Worm (Caenorhabditis elegans) whole organism, L1 larva: ENCODE data around the gene mop-25.1.

ENCODE experiments used
- C04F5.9 ChIP-seq: sonication (generic microtip); optimal IDR thresholded peaks from 2 replicates; lab custom pipeline; 2016; ENCODE audit warnings: missing genetic modification characterization, missing compliant biosample characterization
- C16A3.4 ChIP-seq: fragments of 150-350 bp; optimal IDR thresholded peaks from 2 replicates; lab custom pipeline; 2014; ENCODE audit warnings: missing biosample characterization, missing genetic modification characterization
- ama-1 ChIP-seq: fragments of 150-350 bp; optimal IDR thresholded peaks from 2 replicates; lab custom pipeline; 2014
- blmp-1 ChIP-seq: fragments of 150-350 bp; optimal IDR thresholded peaks from 2 replicates; lab custom pipeline; 2014; ENCODE audit warnings: missing biosample characterization, missing genetic modification characterization
- ceh-8 ChIP-seq: fragments of 200-800 bp; sonication (Bioruptor generic); optimal IDR thresholded peaks from 2 replicates; lab custom pipeline; 2018; ENCODE audit warnings: mild to moderate bottlenecking, missing genetic modification characterization, moderate library complexity, missing compliant biosample characterization
- ceh-82 ChIP-seq, 3 experiments: fragments of 150-350 bp in 1 of 3; sonication (generic microtip) in 2 of 3; optimal IDR thresholded peaks; 2 replicates each; lab custom pipeline; 2014 to 2017; ENCODE audit warnings: missing biosample characterization in 3 of 3, missing genetic modification characterization in 3 of 3
- dpl-1 ChIP-seq, 3 experiments: fragments of 150-350 bp in 2 of 3; sonication (generic microtip) in 1 of 3; optimal IDR thresholded peaks; 2 replicates each; lab custom pipeline; 2014 to 2017; ENCODE audit warnings: missing biosample characterization in 3 of 3, missing genetic modification characterization in 3 of 3, missing genetic modification reagents in 3 of 3
- dsc-1 ChIP-seq: sonication (generic microtip); optimal IDR thresholded peaks from 2 replicates; lab custom pipeline; 2016; ENCODE audit warnings: mild to moderate bottlenecking, missing genetic modification characterization, missing compliant biosample characterization
- efl-1 ChIP-seq, 4 experiments: fragments of 150-350 bp; optimal IDR thresholded peaks in 3 of 4; peaks in 1 of 4; 1 replicate in 1 of 4; 2 replicates in 3 of 4; lab custom pipeline; 2014; ENCODE audit warnings: missing biosample characterization in 2 of 4, missing genetic modification characterization in 2 of 4, missing genetic modification reagents in 2 of 4
- elt-2 ChIP-seq: sonication (generic microtip); optimal IDR thresholded peaks from 2 replicates; lab custom pipeline; 2016; ENCODE audit warnings: missing genetic modification characterization, mild to moderate bottlenecking, inconsistent platforms, missing compliant biosample characterization, missing genetic modification reagents
- fkh-8 ChIP-seq: sonication (generic microtip); optimal IDR thresholded peaks from 2 replicates; lab custom pipeline; 2016; ENCODE audit warnings: mild to moderate bottlenecking, missing genetic modification characterization, missing compliant biosample characterization
- hpl-2 ChIP-seq: fragments of 150-350 bp; optimal IDR thresholded peaks from 2 replicates; lab custom pipeline; 2014; ENCODE audit warnings: missing biosample characterization, missing genetic modification reagents, missing genetic modification characterization
- irx-1 ChIP-seq: sonication (generic microtip); optimal IDR thresholded peaks from 2 replicates; lab custom pipeline; 2016; ENCODE audit warnings: missing genetic modification characterization, missing compliant biosample characterization
- jun-1 ChIP-seq: fragments of 150-350 bp; optimal IDR thresholded peaks from 2 replicates; lab custom pipeline; 2014; ENCODE audit warnings: missing biosample characterization, missing genetic modification reagents, missing genetic modification characterization
- lin-13 ChIP-seq: fragments of 150-350 bp; optimal IDR thresholded peaks from 2 replicates; lab custom pipeline; 2014; ENCODE audit warnings: missing biosample characterization, missing genetic modification reagents, missing genetic modification characterization
- lin-14 ChIP-seq: fragments of 200-800 bp; sonication (Bioruptor generic); optimal IDR thresholded peaks from 2 replicates; lab custom pipeline; 2018; ENCODE audit warnings: mild to moderate bottlenecking, missing genetic modification characterization, moderate library complexity, missing compliant biosample characterization
- lin-35 ChIP-seq, 2 experiments: fragments of 150-350 bp; optimal IDR thresholded peaks; 2 replicates each; lab custom pipeline; 2014; ENCODE audit warnings: missing biosample characterization in 2 of 2, missing genetic modification characterization in 2 of 2, missing genetic modification reagents in 2 of 2
- lin-39 ChIP-seq: fragments of 150-350 bp; optimal IDR thresholded peaks from 2 replicates; lab custom pipeline; 2014; ENCODE audit warnings: missing biosample characterization, missing genetic modification reagents, missing genetic modification characterization
- lir-3 ChIP-seq: sonication (generic microtip); optimal IDR thresholded peaks from 2 replicates; lab custom pipeline; 2016; ENCODE audit warnings: mild to moderate bottlenecking, missing genetic modification characterization, moderate library complexity, missing compliant biosample characterization; ENCODE audit not compliant: poor library complexity
- lsy-2 ChIP-seq, 2 experiments: fragments of 150-350 bp; optimal IDR thresholded peaks; 2 replicates each; lab custom pipeline; 2014; ENCODE audit warnings: missing biosample characterization in 2 of 2, missing genetic modification characterization in 2 of 2
- mab-9 ChIP-seq: fragments of 200-800 bp; sonication (Bioruptor generic); IDR thresholded peaks from 2 replicates; pipeline ENCODE4 v1.3.6; 2022; ENCODE audit warnings: missing genetic modification reagents, missing genetic modification characterization, missing compliant biosample characterization
- mdl-1 ChIP-seq, 2 experiments: fragments of 150-350 bp; optimal IDR thresholded peaks; 2 replicates each; lab custom pipeline; 2014 to 2017; ENCODE audit warnings: missing biosample characterization in 2 of 2, missing genetic modification characterization in 2 of 2, inconsistent platforms in 1 of 2
- mef-2 ChIP-seq: fragments of 150-350 bp; optimal IDR thresholded peaks from 2 replicates; lab custom pipeline; 2014; ENCODE audit warnings: missing biosample characterization, missing genetic modification characterization
- mep-1 ChIP-seq: fragments of 150-350 bp; optimal IDR thresholded peaks from 2 replicates; lab custom pipeline; 2014; ENCODE audit warnings: missing biosample characterization, missing genetic modification characterization
- nhr-11 ChIP-seq: fragments of 150-350 bp; optimal IDR thresholded peaks from 2 replicates; lab custom pipeline; 2014; ENCODE audit warnings: missing biosample characterization, missing genetic modification characterization
- nhr-19 ChIP-seq: fragments of 200-800 bp; sonication (Bioruptor generic); conservative IDR thresholded peaks from 2 replicates; pipeline ENCODE4 v1.3.6; 2022; ENCODE audit warnings: missing genetic modification characterization, missing compliant biosample characterization
- nhr-20 ChIP-seq: sonication (generic microtip); optimal IDR thresholded peaks from 2 replicates; lab custom pipeline; 2016; ENCODE audit warnings: mild to moderate bottlenecking, missing genetic modification characterization, missing compliant biosample characterization
- nhr-28 ChIP-seq: fragments of 150-350 bp; optimal IDR thresholded peaks from 2 replicates; lab custom pipeline; 2014; ENCODE audit warnings: missing biosample characterization, missing genetic modification characterization
- nhr-47 ChIP-seq: sonication (generic microtip); optimal IDR thresholded peaks from 2 replicates; lab custom pipeline; 2016; ENCODE audit warnings: mild to moderate bottlenecking, missing genetic modification characterization, moderate library complexity, missing compliant biosample characterization
- nhr-71 ChIP-seq: sonication (generic microtip); optimal IDR thresholded peaks from 2 replicates; lab custom pipeline; 2016; ENCODE audit warnings: mild to moderate bottlenecking, missing genetic modification characterization, moderate library complexity, missing compliant biosample characterization
- nhr-76 ChIP-seq: sonication (generic microtip); optimal IDR thresholded peaks from 2 replicates; lab custom pipeline; 2017; ENCODE audit warnings: missing biosample characterization, missing genetic modification characterization
- pag-3 ChIP-seq: sonication (generic microtip); optimal IDR thresholded peaks from 2 replicates; lab custom pipeline; 2017; ENCODE audit warnings: missing genetic modification characterization, mild to moderate bottlenecking, missing compliant biosample characterization, antibody characterized with exemption, borderline replicate concordance; ENCODE audit not compliant: insufficient read depth
- rnt-1 ChIP-seq: sonication (generic microtip); optimal IDR thresholded peaks from 2 replicates; lab custom pipeline; 2016; ENCODE audit warnings: mild to moderate bottlenecking, missing genetic modification characterization, moderate library complexity, missing compliant biosample characterization
- skn-1 ChIP-seq: fragments of 150-350 bp; optimal IDR thresholded peaks from 2 replicates; lab custom pipeline; 2014; ENCODE audit warnings: missing biosample characterization, missing genetic modification characterization
- snu-23 ChIP-seq: sonication (generic microtip); optimal IDR thresholded peaks from 2 replicates; lab custom pipeline; 2016; ENCODE audit warnings: missing genetic modification characterization, missing compliant biosample characterization
- sptf-1 ChIP-seq: fragments of 150-350 bp; optimal IDR thresholded peaks from 2 replicates; lab custom pipeline; 2014; ENCODE audit warnings: missing biosample characterization, missing genetic modification characterization
- swsn-7 ChIP-seq: sonication (generic microtip); optimal IDR thresholded peaks from 2 replicates; lab custom pipeline; 2016; ENCODE audit warnings: missing genetic modification characterization, missing compliant biosample characterization
- tbx-2 ChIP-seq: sonication (generic microtip); optimal IDR thresholded peaks from 2 replicates; lab custom pipeline; 2016; ENCODE audit warnings: missing genetic modification characterization, missing compliant biosample characterization
- unc-30 ChIP-seq: sonication (generic microtip); optimal IDR thresholded peaks from 2 replicates; lab custom pipeline; 2017; ENCODE audit warnings: missing biosample characterization, missing genetic modification characterization
- vab-15 ChIP-seq: sonication (generic microtip); optimal IDR thresholded peaks from 2 replicates; lab custom pipeline; 2017; ENCODE audit warnings: missing genotype, mild to moderate bottlenecking, missing genetic modification characterization, missing compliant biosample characterization
- xbp-1 ChIP-seq: sonication (generic microtip); optimal IDR thresholded peaks from 2 replicates; lab custom pipeline; 2016; ENCODE audit warnings: missing genetic modification characterization, missing compliant biosample characterization
- ztf-11 ChIP-seq, 2 experiments: sonication (generic microtip); optimal IDR thresholded peaks; 2 replicates each; lab custom pipeline; 2016 to 2017; ENCODE audit warnings: missing genetic modification characterization in 2 of 2, missing biosample characterization in 1 of 2, missing compliant biosample characterization in 1 of 2
- ztf-4 ChIP-seq: fragments of 150-350 bp; optimal IDR thresholded peaks from 2 replicates; lab custom pipeline; 2014; ENCODE audit warnings: missing biosample characterization, missing genetic modification characterization

mop-25.1 gene

DNA sequence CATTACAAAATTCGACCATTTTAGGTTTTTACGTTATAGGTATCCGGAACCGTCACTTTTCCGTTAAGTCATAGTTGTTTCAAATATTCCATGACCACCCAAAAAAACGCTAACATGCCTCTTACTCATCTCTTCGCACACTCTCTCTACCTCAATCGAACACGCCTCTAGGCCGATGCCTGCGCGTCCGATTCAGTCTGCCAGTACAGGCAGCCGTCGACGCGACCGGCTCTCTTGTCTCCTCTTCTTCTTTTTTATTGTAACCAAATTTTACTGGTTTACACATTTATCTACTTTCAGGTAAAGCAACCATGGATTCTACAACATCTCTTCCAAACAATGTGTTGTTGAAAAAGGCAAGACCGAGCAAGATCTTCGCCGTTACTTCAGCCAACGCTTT is at the start of gene mop-25.1:
mop-25.1 (plus strand) TSS at position 301 of the 400 bp plus-strand sequence.
- TF ChIP-seq nhr-47 (tag; lab: Kevin White, UChicago) (no peak), C04F5.9 (tag; lab: Kevin White, UChicago) (no peak), dsc-1 (tag; lab: Kevin White, UChicago) (no peak), lsy-2 (tag; optimal IDR thresholded peaks at IDR 0.05; lab: Kevin White, UChicago) (no peak), nhr-76 (tag; lab: Kevin White, UChicago) (no peak), snu-23 (GFP tag; lab: Kevin White, UChicago) (no peak), mef-2 (tag; lab: Kevin White, UChicago) (no peak)

DNA sequence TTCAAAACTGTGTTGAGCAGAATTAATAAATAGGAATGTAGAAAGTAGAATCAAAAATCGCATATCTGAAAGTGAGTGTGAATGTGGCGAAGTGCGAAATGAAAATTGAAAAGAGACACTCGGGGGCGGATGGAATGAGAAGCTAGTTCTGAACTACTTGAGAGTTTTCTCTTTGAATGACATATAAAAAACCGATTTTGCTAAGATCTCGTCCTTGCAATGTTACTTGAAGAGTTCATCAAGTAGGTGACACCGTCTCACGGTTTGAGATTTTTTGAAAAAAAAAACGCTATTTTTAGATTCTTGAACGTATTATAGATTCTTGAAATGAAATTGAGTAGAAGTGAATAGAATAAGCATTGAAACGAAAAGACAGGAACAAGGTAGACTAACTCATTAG is 45.7 kb upstream of the mop-25.1 start, which contains the start of gene C16B8.2:
C16B8.2 (minus strand) TSS at position 101 of the 400 bp plus-strand sequence.
- TF ChIP-seq pag-3 (tag; lab: Kevin White, UChicago) (no peak), nhr-11 (tag; lab: Kevin White, UChicago) (no peak), vab-15 (tag; lab: Kevin White, UChicago) (no peak), ceh-82 (tag; optimal IDR thresholded peaks at IDR 0.05; lab: Kevin White, UChicago) (no peak), lir-3 (tag; lab: Kevin White, UChicago) (no peak), rnt-1 (no peak), xbp-1 (tag; lab: Kevin White, UChicago) (no peak), lin-13 (GFP tag; lab: Kevin White, UChicago) (no peak), tbx-2 (tag; lab: Kevin White, UChicago) (no peak), hpl-2 (GFP tag; lab: Kevin White, UChicago) (no peak), unc-30 (tag; lab: Kevin White, UChicago) (no peak), mab-9 (GFP tag; lab: Robert Waterston, UW) (no peak), dsc-1 (tag; lab: Kevin White, UChicago) (no peak), mef-2 (tag; lab: Kevin White, UChicago) (no peak), sptf-1 (no peak), lin-39 (tag; lab: Kevin White, UChicago) (no peak), swsn-7 (no peak), jun-1 (tag; lab: Kevin White, UChicago) (no peak), fkh-8 (tag; lab: Kevin White, UChicago) (no peak), ama-1 (lab: Kevin White, UChicago) (no peak)
- TF ChIP-seq, all 84 proteins: peak for 0

DNA sequence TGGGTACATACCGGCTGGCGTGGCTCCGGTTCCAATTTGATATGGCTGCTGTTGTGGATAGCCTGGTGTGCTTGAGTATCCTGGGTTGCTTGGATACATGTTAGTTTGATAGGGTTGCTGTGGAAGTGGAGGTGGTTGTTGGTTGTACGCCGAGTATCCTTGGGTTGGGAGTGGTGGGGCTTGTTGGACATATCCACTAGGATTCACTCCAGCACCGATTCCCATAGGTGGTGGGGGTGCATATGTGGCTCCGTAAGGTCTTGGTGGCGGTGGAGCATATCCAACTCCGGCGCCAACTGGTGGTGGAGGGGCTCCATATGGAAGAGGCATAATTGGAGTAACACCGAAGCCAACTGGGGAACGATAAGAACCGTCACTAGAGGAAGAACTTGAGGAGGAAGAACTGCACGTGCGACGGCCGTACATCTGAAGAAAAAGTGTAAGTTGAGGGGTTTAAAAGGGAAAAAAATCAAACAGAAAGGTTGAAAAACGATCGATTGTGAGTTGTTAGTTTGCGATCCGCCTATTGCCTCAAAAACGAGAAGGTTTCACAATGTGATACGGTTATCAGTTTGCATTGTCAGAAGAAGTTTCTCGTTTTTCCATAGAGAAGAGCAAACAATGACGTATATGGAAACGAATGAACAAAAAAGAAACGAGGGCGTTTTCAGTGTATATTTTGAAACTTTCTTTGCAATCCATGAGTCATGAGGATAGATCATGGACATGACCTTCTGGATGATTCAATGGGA is 43.6 kb upstream of the mop-25.1 start, which contains the start of gene C16B8.3:
C16B8.3 (minus strand) TSS at position 426 of the 752 bp plus-strand sequence.
- TF ChIP-seq nhr-20 (tag; lab: Kevin White, UChicago): peak; percentile 10
- TF ChIP-seq snu-23 (GFP tag; lab: Kevin White, UChicago): no peak
- TF ChIP-seq elt-2 (tag; lab: Kevin White, UChicago): peak; percentile 73
- no peak for TF ChIP-seq ceh-8 (GFP tag; lab: Kevin White, UChicago)
- peak in 1 of 2 experiments; percentile 3 for TF ChIP-seq mdl-1 (tag; optimal IDR thresholded peaks at IDR 0.05; lab: Kevin White, UChicago)
- peak in 1 of 2 experiments; percentile 23 for TF ChIP-seq lin-35 (GFP tag; optimal IDR thresholded peaks at IDR 0.05; lab: Kevin White, UChicago)
- TF ChIP-seq ztf-4 (tag; lab: Kevin White, UChicago): no peak
- TF ChIP-seq, all 84 proteins: peak for 4

DNA sequence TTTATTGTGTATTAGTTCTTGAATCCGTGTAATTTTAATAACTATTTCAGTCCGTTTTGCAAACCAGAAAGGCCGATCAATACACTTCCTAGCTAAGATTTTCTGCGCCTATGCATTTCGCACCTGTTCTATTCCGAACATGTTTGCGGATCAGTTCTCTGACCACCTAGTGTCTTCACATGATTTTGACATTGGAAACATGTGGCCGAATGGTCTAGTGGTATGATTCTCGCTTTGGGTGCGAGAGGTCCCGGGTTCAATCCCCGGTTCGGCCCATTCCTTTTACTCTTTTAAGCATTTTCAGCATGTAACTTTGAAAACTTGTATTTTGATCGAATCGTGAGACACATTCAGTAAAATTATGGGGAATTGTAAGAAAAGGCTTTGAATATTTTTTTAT is 42.7 kb upstream of the mop-25.1 start:
- TF ChIP-seq efl-1 (optimal IDR thresholded peaks at IDR 0.05; lab: Kevin White, UChicago) (no peak), efl-1 (GFP tag; optimal IDR thresholded peaks at IDR 0.05 in 1 of 2; lab: Kevin White, UChicago) (no peak), nhr-71 (tag; lab: Kevin White, UChicago) (peak; percentile 22), nhr-28 (tag; lab: Kevin White, UChicago) (no peak), ceh-82 (tag; optimal IDR thresholded peaks at IDR 0.05; lab: Kevin White, UChicago) (peak in 1 of 3 experiments; percentile 3), nhr-20 (tag; lab: Kevin White, UChicago) (peak; percentile 26), sptf-1 (no peak), nhr-19 (GFP tag; lab: Robert Waterston, UW) (peak; percentile 7; the same call in 1 of the 2 replicates), C16A3.4 (tag; lab: Kevin White, UChicago) (peak; percentile 15), snu-23 (GFP tag; lab: Kevin White, UChicago) (peak; percentile 19), skn-1 (tag; lab: Kevin White, UChicago) (peak; percentile 14), rnt-1 (peak; percentile 66), irx-1 (tag; lab: Kevin White, UChicago) (no peak), dpl-1 (GFP tag; optimal IDR thresholded peaks at IDR 0.05; lab: Kevin White, UChicago) (no peak), lin-14 (GFP tag; lab: Kevin White, UChicago) (no peak), ztf-11 (tag; optimal IDR thresholded peaks at IDR 0.05; lab: Kevin White, UChicago) (no peak), blmp-1 (peak; percentile 17), mdl-1 (tag; optimal IDR thresholded peaks at IDR 0.05; lab: Kevin White, UChicago) (peak in 1 of 2 experiments; percentile 6), xbp-1 (tag; lab: Kevin White, UChicago) (peak; percentile 12), jun-1 (tag; lab: Kevin White, UChicago) (peak; percentile 58), mep-1 (tag; lab: Kevin White, UChicago) (peak; percentile 32), C04F5.9 (tag; lab: Kevin White, UChicago) (no peak)
